Fruit fly (Drosophila melanogaster) whole organism, prepupa: ENCODE results near the gene unc-4.
A peak's percentile ranks its signal among the peaks of the same experiment; 100 is the strongest.

Source experiments
- CG15336 ChIP-seq: fragments of 200-800 bp; sonication (Bioruptor generic); IDR thresholded peaks from 2 replicates; pipeline ENCODE4 v1.3.6; 2022; ENCODE audit warnings: missing biosample characterization, missing genetic modification characterization
- OdsH ChIP-seq: fragments of 200-800 bp; sonication (Bioruptor generic); optimal IDR thresholded peaks from 3 replicates; lab custom pipeline; 2016; ENCODE audit warnings: missing biosample characterization, missing genetic modification characterization
- Smox ChIP-seq: fragments of 200-800 bp; sonication (Bioruptor generic); optimal IDR thresholded peaks from 3 replicates; lab custom pipeline; 2016; ENCODE audit warnings: missing biosample characterization, missing genetic modification characterization
- salr ChIP-seq, 2 experiments: fragments of 200-800 bp; sonication (Bioruptor generic); optimal IDR thresholded peaks; 3 replicates each; lab custom pipeline; 2016 to 2018; ENCODE audit warnings: missing biosample characterization in 2 of 2, missing genetic modification characterization in 2 of 2, mild to moderate bottlenecking in 1 of 2

dm6 chrX:17724288-17724914 is 44.0 kb upstream of the unc-4 start:
- TF ChIP-seq Smox (GFP tag; lab: Kevin White, UChicago) (no peak), CG15336 (GFP tag; lab: Robert Waterston, UW) (peak; percentile 53; the same call in 1 of the 2 replicates), salr (GFP tag; optimal IDR thresholded peaks at IDR 0.05; lab: Kevin White, UChicago) (no peak), OdsH (GFP tag; lab: Kevin White, UChicago) (no peak)
